Fruit fly (Drosophila melanogaster): Measurements from ENCODE around the gene CG42367.

CG42367 gene

DNA sequence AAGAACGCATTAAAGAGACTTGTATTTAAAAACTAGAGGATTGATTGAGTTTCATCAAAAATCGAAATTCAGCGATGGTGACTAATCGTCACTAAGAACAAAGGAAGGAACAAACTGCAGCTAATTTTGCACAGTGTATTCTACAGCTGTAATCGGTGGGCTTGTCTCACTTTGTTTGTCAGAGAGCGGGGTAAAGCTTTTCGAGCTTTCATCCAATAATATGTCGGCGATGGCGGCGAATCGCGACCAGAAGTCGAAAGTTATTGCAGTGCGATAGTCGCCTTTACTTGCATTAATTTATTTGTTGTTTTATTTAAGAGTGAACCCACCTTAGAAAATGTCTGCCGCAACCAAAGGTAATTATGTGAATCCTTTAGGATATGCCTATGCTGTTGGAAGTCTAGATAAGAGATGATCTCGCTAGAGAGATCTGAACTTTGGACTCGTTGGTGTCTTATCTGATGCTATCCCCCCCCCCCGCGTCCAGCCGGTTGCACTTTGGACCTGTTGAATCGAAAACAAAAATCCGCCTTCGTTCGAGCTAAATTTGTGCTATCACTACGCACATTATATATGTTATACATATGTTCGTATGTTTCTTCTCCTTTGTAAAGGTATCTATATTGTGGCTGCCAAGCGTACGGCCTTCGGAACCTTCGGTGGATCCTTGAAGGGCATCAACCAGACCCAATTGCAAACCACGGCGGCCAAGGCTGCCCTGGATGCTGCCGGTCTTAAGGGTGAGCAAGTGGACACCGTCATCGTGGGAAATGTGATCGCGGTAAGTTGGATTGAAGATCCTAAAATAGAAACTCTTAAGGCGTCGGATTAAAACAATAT, 15.1 kb upstream of the CG42367 start, which contains the start of gene yip2 (continued):
- TF ChIP-seq CG17385 (GFP tag; optimal IDR thresholded peaks at IDR 0.05) = peak; percentile 69
- TF ChIP-seq sens (GFP tag) = peak; percentile 83
- TF ChIP-seq sug (tag; optimal IDR thresholded peaks at IDR 0.05) = peak; percentile 95
- peak; percentile 55 for TF ChIP-seq Antp (GFP tag; optimal IDR thresholded peaks at IDR 0.05)
- TF ChIP-seq knrl (GFP tag; IDR thresholded peaks at IDR 0.05; ENCODE audit: partially characterized antibody) = no peak
- peak; percentile 29 for TF ChIP-seq salm (tag; optimal IDR thresholded peaks at IDR 0.05)
- peak; percentile 33 for TF ChIP-seq CG11723 (GFP tag; optimal IDR thresholded peaks at IDR 0.05)
- TF ChIP-seq ranshi (GFP tag; IDR thresholded peaks at IDR 0.05) = peak; percentile 56; the same call in 1 of the 2 replicates
- no peak for TF ChIP-seq Hey (tag; optimal IDR thresholded peaks at IDR 0.05)
- TF ChIP-seq corto (GFP tag; optimal IDR thresholded peaks at IDR 0.05) = peak; percentile 22
- TF ChIP-seq slou (GFP tag; optimal IDR thresholded peaks at IDR 0.05) = no peak
- peak; percentile 45 for TF ChIP-seq Atf3 (GFP tag; optimal IDR thresholded peaks at IDR 0.05)
- peak; percentile 14 for TF ChIP-seq CG1529 (GFP tag; optimal IDR thresholded peaks at IDR 0.05)
- peak; percentile 32; the same call in 1 of the 2 replicates for TF ChIP-seq CG11696 (GFP tag; IDR thresholded peaks at IDR 0.05)
- TF ChIP-seq CG10979 (tag; optimal IDR thresholded peaks at IDR 0.05) = peak; percentile 34
- no peak for TF ChIP-seq ham (GFP tag; IDR thresholded peaks at IDR 0.05)
- no peak for TF ChIP-seq pum (GFP tag; optimal IDR thresholded peaks at IDR 0.05)
- TF ChIP-seq Asciz (GFP tag; optimal IDR thresholded peaks at IDR 0.05) = peak; percentile 22
- TF ChIP-seq CG15601 (tag; optimal IDR thresholded peaks at IDR 0.05) = peak; percentile 30
- TF ChIP-seq NK7.1 (GFP tag; optimal IDR thresholded peaks at IDR 0.05) = no peak
- TF ChIP-seq CG14860 (GFP tag; IDR thresholded peaks at IDR 0.05; ENCODE audit: partially characterized antibody) = no peak
- TF ChIP-seq en (GFP tag; optimal IDR thresholded peaks at IDR 0.05) = no peak
- peak; percentile 73 for TF ChIP-seq CG18599 (GFP tag; optimal IDR thresholded peaks at IDR 0.05)
- peak; percentile 26 for TF ChIP-seq Hmx (GFP tag; optimal IDR thresholded peaks at IDR 0.05)
- TF ChIP-seq CG3407 (GFP tag; optimal IDR thresholded peaks at IDR 0.05) = peak; percentile 37
- TF ChIP-seq disco-r (GFP tag; optimal IDR thresholded peaks at IDR 0.05) = no peak
- no peak for TF ChIP-seq sqz (GFP tag; optimal IDR thresholded peaks at IDR 0.05)
- no peak for TF ChIP-seq CG8765 (GFP tag; IDR thresholded peaks at IDR 0.05)
- peak; percentile 67 for TF ChIP-seq zfh2 (GFP tag; optimal IDR thresholded peaks at IDR 0.05)
- TF ChIP-seq luna (GFP tag; optimal IDR thresholded peaks at IDR 0.05) = no peak
- peak; percentile 48 for TF ChIP-seq CG1792 (GFP tag; optimal IDR thresholded peaks at IDR 0.05)
- no peak for TF ChIP-seq CG1647 (GFP tag; optimal IDR thresholded peaks at IDR 0.05)
- TF ChIP-seq GATAe (GFP tag; conservative IDR thresholded peaks at IDR 0.05) = no peak
- peak; percentile 65 for TF ChIP-seq CHES-1-like (GFP tag; optimal IDR thresholded peaks at IDR 0.05)
- TF ChIP-seq CG30403 (GFP tag; optimal IDR thresholded peaks at IDR 0.05) = peak; percentile 49
- TF ChIP-seq Hmr (GFP tag; optimal IDR thresholded peaks at IDR 0.05) = peak; percentile 72
- peak; percentile 63; the same call in 2 of the 3 replicates for TF ChIP-seq CG11456 (GFP tag; IDR thresholded peaks at IDR 0.05)
- peak; percentile 68 for TF ChIP-seq CrebB (tag; optimal IDR thresholded peaks at IDR 0.05)
- TF ChIP-seq gsb-n (tag; optimal IDR thresholded peaks at IDR 0.05) = no peak
- peak; percentile 66 for TF ChIP-seq B-H2 (GFP tag; optimal IDR thresholded peaks at IDR 0.05)
- no peak for TF ChIP-seq tll (GFP tag; optimal IDR thresholded peaks at IDR 0.05)
- TF ChIP-seq slbo (GFP tag; IDR thresholded peaks at IDR 0.05) = peak; percentile 75
- peak; percentile 75 for TF ChIP-seq CG12391 (tag; optimal IDR thresholded peaks at IDR 0.05)
- peak; percentile 57 for TF ChIP-seq gcm (GFP tag; optimal IDR thresholded peaks at IDR 0.05)
- 0 out of 2 replicates have a peak, but pooled peaks have one; percentile 43 for TF ChIP-seq Awh (GFP tag; IDR thresholded peaks at IDR 0.05)
- 0 out of 3 replicates have a peak, but pooled peaks have one; percentile 25 for TF ChIP-seq CG2889 (GFP tag; IDR thresholded peaks at IDR 0.05)
- TF ChIP-seq bowl (GFP tag; IDR thresholded peaks at IDR 0.05) = no peak; the same call in 1 of the 2 replicates
- 0 out of 2 replicates have a peak, but pooled peaks have one; percentile 17 for TF ChIP-seq sisA (GFP tag; IDR thresholded peaks at IDR 0.05)
- TF ChIP-seq HLH54F (GFP tag; optimal IDR thresholded peaks at IDR 0.05) = peak; percentile 34

Measured in whole organism, embryonic.